Worm (Caenorhabditis elegans) whole organism, late embryonic: ENCODE measurements around the gene Y9C9A.16.

Experiments used
- C38D4.7 ChIP-seq: fragments of 200-800 bp; sonication (Bioruptor generic); optimal IDR thresholded peaks from 2 replicates; lab custom pipeline; 2018; ENCODE audit warnings: mild to moderate bottlenecking, missing genetic modification characterization, moderate library complexity, missing compliant biosample characterization
- F13H6.1 ChIP-seq: sonication (generic microtip); optimal IDR thresholded peaks from 2 replicates; lab custom pipeline; 2016; ENCODE audit warnings: missing genetic modification characterization, missing compliant biosample characterization
- ama-1 ChIP-seq: fragments of 150-350 bp; optimal IDR thresholded peaks from 2 replicates; lab custom pipeline; 2014
- ceh-14 ChIP-seq: sonication (generic microtip); optimal IDR thresholded peaks from 2 replicates; lab custom pipeline; 2016; ENCODE audit warnings: missing genotype, missing genetic modification characterization, missing compliant biosample characterization
- ceh-22 ChIP-seq: sonication (generic microtip); optimal IDR thresholded peaks from 2 replicates; lab custom pipeline; 2017; ENCODE audit warnings: missing biosample characterization, missing genetic modification characterization
- ceh-24 ChIP-seq: sonication (generic microtip); optimal IDR thresholded peaks from 2 replicates; lab custom pipeline; 2016; ENCODE audit warnings: mild to moderate bottlenecking, missing genetic modification characterization, missing compliant biosample characterization
- ceh-30 ChIP-seq: fragments of 150-350 bp; optimal IDR thresholded peaks from 2 replicates; lab custom pipeline; 2014; ENCODE audit warnings: missing biosample characterization, missing genetic modification characterization
- ceh-45 ChIP-seq: fragments of 200-800 bp; sonication (Bioruptor generic); IDR thresholded peaks from 2 replicates; pipeline ENCODE4 v1.3.6; 2022; ENCODE audit warnings: missing genetic modification reagents, missing genetic modification characterization, missing compliant biosample characterization
- ceh-6 ChIP-seq: fragments of 200-800 bp; sonication (Bioruptor generic); optimal IDR thresholded peaks from 2 replicates; lab custom pipeline; 2018; ENCODE audit warnings: mild to moderate bottlenecking, missing genetic modification characterization, missing compliant biosample characterization
- ceh-9 ChIP-seq: sonication (generic microtip); optimal IDR thresholded peaks from 2 replicates; lab custom pipeline; 2016; ENCODE audit warnings: mild to moderate bottlenecking, missing genetic modification characterization, inconsistent platforms, missing compliant biosample characterization
- dmd-4 ChIP-seq: sonication (generic microtip); optimal IDR thresholded peaks from 2 replicates; lab custom pipeline; 2016; ENCODE audit warnings: borderline replicate concordance, missing genetic modification characterization, missing compliant biosample characterization
- elt-2 ChIP-seq: sonication (generic microtip); optimal IDR thresholded peaks from 2 replicates; lab custom pipeline; 2016; ENCODE audit warnings: missing genetic modification reagents, missing genetic modification characterization, missing compliant biosample characterization
- fax-1 ChIP-seq: sonication (generic microtip); optimal IDR thresholded peaks from 2 replicates; lab custom pipeline; 2016; ENCODE audit warnings: missing genotype, missing genetic modification characterization, missing compliant biosample characterization
- fkh-10 ChIP-seq: fragments of 150-350 bp; optimal IDR thresholded peaks from 2 replicates; lab custom pipeline; 2014; ENCODE audit warnings: missing biosample characterization, missing genetic modification reagents, missing genetic modification characterization
- fkh-6 ChIP-seq: sonication (generic microtip); optimal IDR thresholded peaks from 2 replicates; lab custom pipeline; 2016; ENCODE audit warnings: missing genetic modification characterization, missing compliant biosample characterization
- gmeb-2 ChIP-seq: sonication (generic microtip); optimal IDR thresholded peaks from 2 replicates; lab custom pipeline; 2016; ENCODE audit warnings: missing genetic modification characterization, inconsistent platforms, missing compliant biosample characterization
- hlh-13 ChIP-seq: fragments of 200-800 bp; sonication (Bioruptor generic); optimal IDR thresholded peaks from 2 replicates; lab custom pipeline; 2018; ENCODE audit warnings: mild to moderate bottlenecking, missing genetic modification characterization, missing compliant biosample characterization
- hlh-30 ChIP-seq: sonication (generic microtip); optimal IDR thresholded peaks from 2 replicates; lab custom pipeline; 2017; ENCODE audit warnings: antibody characterized with exemption, missing genetic modification characterization, missing compliant biosample characterization; ENCODE audit not compliant: insufficient read depth
- lim-6 ChIP-seq: sonication (generic microtip); optimal IDR thresholded peaks from 2 replicates; lab custom pipeline; 2016; ENCODE audit warnings: missing genetic modification characterization, missing compliant biosample characterization
- lin-11 ChIP-seq: fragments of 200-800 bp; sonication (Bioruptor generic); optimal IDR thresholded peaks from 2 replicates; lab custom pipeline; 2018; ENCODE audit warnings: mild to moderate bottlenecking, missing genetic modification characterization, missing compliant biosample characterization
- mec-3 ChIP-seq: sonication (generic microtip); optimal IDR thresholded peaks from 2 replicates; lab custom pipeline; 2016; ENCODE audit warnings: borderline replicate concordance, missing genetic modification characterization, missing compliant biosample characterization
- nfya-1 ChIP-seq: sonication (generic microtip); optimal IDR thresholded peaks from 2 replicates; lab custom pipeline; 2017; ENCODE audit warnings: missing genetic modification characterization, mild to moderate bottlenecking, missing compliant biosample characterization, antibody characterized with exemption, moderate library complexity
- nhr-232 ChIP-seq: sonication (generic microtip); optimal IDR thresholded peaks from 2 replicates; lab custom pipeline; 2016; ENCODE audit warnings: missing genetic modification characterization, missing compliant biosample characterization
- pat-9 ChIP-seq: fragments of 200-800 bp; sonication (Bioruptor generic); optimal IDR thresholded peaks from 2 replicates; lab custom pipeline; 2018; ENCODE audit warnings: mild to moderate bottlenecking, missing genetic modification characterization, moderate library complexity, missing compliant biosample characterization
- pax-1 ChIP-seq: fragments of 150-350 bp; optimal IDR thresholded peaks from 2 replicates; lab custom pipeline; 2014; ENCODE audit warnings: missing biosample characterization, missing genetic modification characterization
- pha-2 ChIP-seq: sonication (generic microtip); optimal IDR thresholded peaks from 2 replicates; lab custom pipeline; 2017; ENCODE audit warnings: mild to moderate bottlenecking, missing genetic modification characterization, missing compliant biosample characterization
- pqm-1 ChIP-seq: sonication (generic microtip); optimal IDR thresholded peaks from 2 replicates; lab custom pipeline; 2016; ENCODE audit warnings: missing genetic modification characterization, missing compliant biosample characterization
- pros-1 ChIP-seq: fragments of 150-350 bp; optimal IDR thresholded peaks from 2 replicates; lab custom pipeline; 2014; ENCODE audit warnings: missing biosample characterization, missing genetic modification reagents, missing genetic modification characterization
- rnt-1 ChIP-seq: sonication (generic microtip); optimal IDR thresholded peaks from 2 replicates; lab custom pipeline; 2016; ENCODE audit warnings: missing genetic modification characterization, missing compliant biosample characterization
- sox-2 ChIP-seq: fragments of 200-800 bp; sonication (Bioruptor generic); IDR thresholded peaks from 2 replicates; pipeline ENCODE4 v1.3.6; 2022; ENCODE audit warnings: missing genetic modification reagents, missing genetic modification characterization, missing compliant biosample characterization
- sox-4 ChIP-seq: sonication (generic microtip); optimal IDR thresholded peaks from 2 replicates; lab custom pipeline; 2017; ENCODE audit warnings: mild to moderate bottlenecking, missing genetic modification characterization, inconsistent platforms, missing compliant biosample characterization
- syd-9 ChIP-seq: sonication (generic microtip); optimal IDR thresholded peaks from 2 replicates; lab custom pipeline; 2016; ENCODE audit warnings: mild to moderate bottlenecking, missing genetic modification characterization, moderate library complexity, missing compliant biosample characterization
- tbx-2 ChIP-seq: sonication (generic microtip); optimal IDR thresholded peaks from 2 replicates; lab custom pipeline; 2016; ENCODE audit warnings: missing genetic modification characterization, missing compliant biosample characterization
- unc-55 ChIP-seq: sonication (generic microtip); optimal IDR thresholded peaks from 2 replicates; lab custom pipeline; 2017; ENCODE audit warnings: missing biosample characterization, missing genetic modification reagents, missing genetic modification characterization
- unc-86 ChIP-seq: sonication (generic microtip); optimal IDR thresholded peaks from 2 replicates; lab custom pipeline; 2016; ENCODE audit warnings: missing genetic modification characterization, missing compliant biosample characterization
- zip-5 ChIP-seq: sonication (generic microtip); optimal IDR thresholded peaks from 2 replicates; lab custom pipeline; 2016; ENCODE audit warnings: missing genetic modification characterization, missing compliant biosample characterization
- ztf-16 ChIP-seq: sonication (generic microtip); optimal IDR thresholded peaks from 2 replicates; lab custom pipeline; 2017; ENCODE audit warnings: missing genetic modification characterization, missing compliant biosample characterization

The Y9C9A.16 gene

DNA sequence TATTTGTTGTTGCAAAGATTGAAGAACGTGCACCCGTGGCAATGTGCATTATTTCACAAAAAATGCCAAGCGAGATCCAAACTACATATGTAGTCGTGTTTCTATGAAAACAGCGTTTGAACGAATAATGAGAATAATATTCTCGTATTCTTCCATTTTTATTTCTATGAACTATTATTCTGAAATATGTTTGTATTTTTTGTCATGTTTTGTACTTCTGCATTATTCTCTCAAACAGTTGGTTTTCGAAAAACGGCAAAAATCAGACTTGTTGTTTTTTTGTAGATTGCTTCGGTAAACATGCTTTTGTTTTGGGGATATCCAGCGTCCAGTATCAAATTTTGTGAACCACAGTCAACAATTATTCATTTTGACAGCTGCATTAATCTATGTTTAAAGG is 10.3 kb upstream of the Y9C9A.16 start, which contains the start of gene clec-177:
Gene clec-177, plus strand, starts transcription at position 301 of the 400 bp plus-strand sequence.
- TF ChIP-seq unc-86 (tag; lab: Kevin White, UChicago) = no peak
- TF ChIP-seq hlh-13 (GFP tag; lab: Kevin White, UChicago) = no peak
- TF ChIP-seq mec-3 = no peak
- no peak for TF ChIP-seq C38D4.7 (GFP tag; lab: Kevin White, UChicago)
- TF ChIP-seq pqm-1 (tag; lab: Kevin White, UChicago) = no peak
- no peak for TF ChIP-seq ceh-22 (tag; lab: Kevin White, UChicago)
- TF ChIP-seq ceh-6 = no peak
- TF ChIP-seq hlh-30 = no peak
- no peak for TF ChIP-seq sox-2 (GFP tag; lab: Robert Waterston, UW)

- TF ChIP-seq ceh-14 (tag; lab: Kevin White, UChicago) (no peak), elt-2 (tag; lab: Kevin White, UChicago) (no peak), zip-5 (tag; lab: Kevin White, UChicago) (no peak), C38D4.7 (GFP tag; lab: Kevin White, UChicago) (no peak), ceh-24 (tag; lab: Kevin White, UChicago) (no peak)
These were observed 7.8 kb upstream of the Y9C9A.16 start, which contains the start of gene clec-176 for ce11 chrIV:4983746-4984145. Gene clec-176 (plus strand): TSS chrIV:4984046.

ce11 chrIV:4982477-4982876 is 6.6 kb upstream of the Y9C9A.16 start, which contains the start of gene E03H12.4:
Gene E03H12.4 (plus strand): TSS chrIV:4982596.
- TF ChIP-seq sox-2 (GFP tag; lab: Robert Waterston, UW) = no peak
- TF ChIP-seq sox-4 (tag; lab: Kevin White, UChicago) = no peak

DNA sequence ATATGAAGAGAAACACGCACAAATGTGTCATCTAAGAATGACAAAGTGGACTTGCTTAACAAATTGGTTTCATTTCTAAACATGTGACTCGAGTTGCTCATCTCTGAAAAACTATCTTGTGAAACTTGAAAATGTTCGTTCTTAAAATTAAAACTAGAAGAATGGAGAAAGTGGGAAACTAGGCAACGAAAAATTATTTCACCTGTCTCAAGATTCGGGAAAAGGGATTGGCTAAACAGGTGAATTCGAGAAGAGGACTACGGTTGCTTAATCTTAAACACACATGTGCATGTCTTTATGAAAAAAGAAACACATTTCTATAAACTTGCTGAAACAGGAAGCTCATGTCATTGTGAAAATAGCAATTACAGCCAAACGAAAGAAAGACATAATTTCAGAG is 5.1 kb upstream of the Y9C9A.16 start, which contains the start of gene srz-24:
Gene srz-24, minus strand, starts transcription at position 101 of the 400 bp plus-strand sequence.
- TF ChIP-seq dmd-4 (tag; lab: Kevin White, UChicago) = no peak
- TF ChIP-seq ztf-16 = no peak
- no peak for TF ChIP-seq fax-1
- TF ChIP-seq unc-55 (GFP tag; lab: Kevin White, UChicago) = no peak
- no peak for TF ChIP-seq sox-4 (tag; lab: Kevin White, UChicago)
- TF ChIP-seq ceh-6 = no peak
- TF ChIP-seq ceh-14 (tag; lab: Kevin White, UChicago) = no peak
- no peak for TF ChIP-seq ama-1 (lab: Kevin White, UChicago)
- no peak for TF ChIP-seq pqm-1 (tag; lab: Kevin White, UChicago)
- TF ChIP-seq ceh-30 = no peak

- TF ChIP-seq pha-2 (tag; lab: Kevin White, UChicago) = no peak
- no peak for TF ChIP-seq F13H6.1
- no peak for TF ChIP-seq zip-5 (tag; lab: Kevin White, UChicago)
- no peak for TF ChIP-seq pqm-1 (tag; lab: Kevin White, UChicago)
- TF ChIP-seq mec-3 = no peak
- no peak for TF ChIP-seq nhr-232
- no peak for TF ChIP-seq fkh-10
- no peak for TF ChIP-seq ceh-45
- no peak for TF ChIP-seq ceh-14 (tag; lab: Kevin White, UChicago)
- TF ChIP-seq lin-11 = no peak
- no peak for TF ChIP-seq hlh-13 (GFP tag; lab: Kevin White, UChicago)
- TF ChIP-seq fkh-6 (tag; lab: Kevin White, UChicago) = no peak
These were observed 1.3 kb upstream of the Y9C9A.16 start, which contains the start of gene E03H12.5 for ce11 chrIV:4977176-4977693. Gene E03H12.5 (plus strand): TSS chrIV:4977226.

- TF ChIP-seq dmd-4 (tag; lab: Kevin White, UChicago) = no peak
- TF ChIP-seq pax-1 (tag; lab: Kevin White, UChicago) = no peak
- no peak for TF ChIP-seq lim-6 (tag; lab: Kevin White, UChicago)
- TF ChIP-seq ceh-9 (tag; lab: Kevin White, UChicago) = no peak
- TF ChIP-seq tbx-2 (tag; lab: Kevin White, UChicago) = no peak
- TF ChIP-seq unc-86 (tag; lab: Kevin White, UChicago) = no peak
- no peak for TF ChIP-seq gmeb-2
- no peak for TF ChIP-seq pat-9
- TF ChIP-seq pros-1 (tag; lab: Kevin White, UChicago) = no peak
- no peak for TF ChIP-seq rnt-1 (tag; lab: Kevin White, UChicago)
- TF ChIP-seq nfya-1 (tag; lab: Kevin White, UChicago) = no peak
- TF ChIP-seq F13H6.1 = no peak
- TF ChIP-seq lin-11 = no peak
- TF ChIP-seq fkh-10 = no peak
- TF ChIP-seq elt-2 (tag; lab: Kevin White, UChicago) = no peak
- no peak for TF ChIP-seq syd-9 (tag; lab: Kevin White, UChicago)
- TF ChIP-seq hlh-30 = no peak
- TF ChIP-seq, all 69 proteins: peak for 0
These were observed 6.5 kb downstream of the Y9C9A.16 start, which contains the start of gene Y9C9A.13 for ce11 chrIV:4969419-4969818. Gene Y9C9A.13 (minus strand): TSS chrIV:4969519.
